Fruit fly (Drosophila melanogaster) whole organism, embryonic: ENCODE data around the gene nesd.

Source experiments
- Aef1 ChIP-seq: fragments of 200-800 bp; sonication (Bioruptor generic); IDR thresholded peaks from 3 replicates; pipeline ENCODE4 v1.3.6; 2022; ENCODE audit warnings: missing biosample characterization, missing genetic modification characterization
- B-H1 ChIP-seq: fragments of 200-800 bp; sonication (Bioruptor generic); IDR thresholded peaks from 3 replicates; pipeline ENCODE4 v1.3.6; 2022; ENCODE audit warnings: missing biosample characterization, missing genetic modification characterization
- CG10543 ChIP-seq: fragments of 200-800 bp; sonication (Bioruptor generic); optimal IDR thresholded peaks from 3 replicates; lab custom pipeline; 2017; ENCODE audit warnings: missing biosample characterization, mild to moderate bottlenecking, missing genetic modification characterization, moderate library complexity
- CG11723 ChIP-seq: fragments of 200-800 bp; sonication (Bioruptor generic); optimal IDR thresholded peaks from 2 replicates; lab custom pipeline; 2017; ENCODE audit warnings: missing biosample characterization, mild to moderate bottlenecking, missing genetic modification characterization
- CG12071 ChIP-seq: fragments of 200-800 bp; sonication (Bioruptor generic); optimal IDR thresholded peaks from 3 replicates; lab custom pipeline; 2018; ENCODE audit warnings: missing biosample characterization, mild to moderate bottlenecking, missing genetic modification characterization
- CG13296 ChIP-seq: fragments of 200-800 bp; sonication (Bioruptor generic); optimal IDR thresholded peaks from 3 replicates; lab custom pipeline; 2018; ENCODE audit warnings: missing biosample characterization, mild to moderate bottlenecking, missing genetic modification characterization
- CG13424 ChIP-seq: fragments of 200-800 bp; sonication (Bioruptor generic); optimal IDR thresholded peaks from 2 replicates; lab custom pipeline; 2019; ENCODE audit warnings: missing biosample characterization, mild to moderate bottlenecking, missing genetic modification characterization, moderate library complexity
- CG13894 ChIP-seq: fragments of 200-800 bp; sonication (Bioruptor generic); optimal IDR thresholded peaks from 3 replicates; lab custom pipeline; 2018; ENCODE audit warnings: missing biosample characterization, mild to moderate bottlenecking, missing genetic modification characterization, moderate library complexity
- CG14667 ChIP-seq: fragments of 200-800 bp; sonication (Bioruptor generic); IDR thresholded peaks from 2 replicates; pipeline ENCODE4 v1.3.6; 2022; ENCODE audit warnings: missing biosample characterization, missing genetic modification characterization
- CG14860 ChIP-seq: fragments of 200-800 bp; sonication (Bioruptor generic); IDR thresholded peaks from 3 replicates; pipeline ENCODE4 v1.3.6; 2022; ENCODE audit warnings: missing biosample characterization, missing genetic modification characterization; ENCODE audit not compliant: partially characterized antibody
- CG4617 ChIP-seq: fragments of 200-800 bp; sonication (Bioruptor generic); optimal IDR thresholded peaks from 3 replicates; lab custom pipeline; 2016; ENCODE audit warnings: missing biosample characterization, missing genetic modification characterization, borderline replicate concordance
- CG5180 ChIP-seq: fragments of 200-800 bp; sonication (Bioruptor generic); optimal IDR thresholded peaks from 3 replicates; lab custom pipeline; 2017; ENCODE audit warnings: missing biosample characterization, missing genetic modification characterization, mild to moderate bottlenecking, moderate library complexity, missing genetic modification reagents
- CG6854 ChIP-seq: fragments of 200-800 bp; sonication (Bioruptor generic); optimal IDR thresholded peaks from 3 replicates; lab custom pipeline; 2017; ENCODE audit warnings: missing biosample characterization, mild to moderate bottlenecking, missing genetic modification characterization
- CG7745 ChIP-seq: fragments of 200-800 bp; sonication (Bioruptor generic); optimal IDR thresholded peaks from 2 replicates; lab custom pipeline; 2018; ENCODE audit warnings: missing biosample characterization, mild to moderate bottlenecking, missing genetic modification characterization, moderate library complexity
- CG8089 ChIP-seq: fragments of 200-800 bp; sonication (Bioruptor generic); optimal IDR thresholded peaks from 3 replicates; lab custom pipeline; 2016; ENCODE audit warnings: missing biosample characterization, missing genetic modification characterization
- CG8388 ChIP-seq: fragments of 200-800 bp; sonication (Bioruptor generic); optimal IDR thresholded peaks from 2 replicates; lab custom pipeline; 2019; ENCODE audit warnings: missing biosample characterization, mild to moderate bottlenecking, missing genetic modification characterization, moderate library complexity
- CG8478 ChIP-seq: fragments of >200 bp; optimal IDR thresholded peaks from 2 replicates; lab custom pipeline; 2018
- Camta ChIP-seq: fragments of 200-800 bp; sonication (Bioruptor generic); optimal IDR thresholded peaks from 2 replicates; lab custom pipeline; 2016; ENCODE audit warnings: missing biosample characterization, missing genetic modification characterization
- D19B ChIP-seq: fragments of 200-800 bp; sonication (Bioruptor generic); optimal IDR thresholded peaks from 2 replicates; lab custom pipeline; 2017; ENCODE audit warnings: missing biosample characterization, mild to moderate bottlenecking, missing genetic modification characterization
- Dll ChIP-seq: fragments of 200-800 bp; sonication (Bioruptor generic); IDR thresholded peaks from 4 replicates; pipeline ENCODE4 v1.3.6; 2022; ENCODE audit warnings: missing biosample characterization, missing genetic modification characterization; ENCODE audit not compliant: partially characterized antibody
- Doc2 ChIP-seq: fragments of 200-800 bp; sonication (Bioruptor generic); IDR thresholded peaks from 2 replicates; pipeline ENCODE4 v1.3.6; 2022; ENCODE audit warnings: missing biosample characterization, missing genetic modification characterization
- E2f2 ChIP-seq: fragments of 200-800 bp; sonication (Bioruptor generic); IDR thresholded peaks from 2 replicates; pipeline ENCODE4 v1.3.6; 2022; ENCODE audit warnings: missing biosample characterization, missing genetic modification characterization
- Ets97D ChIP-seq: fragments of 200-800 bp; sonication (Bioruptor generic); optimal IDR thresholded peaks from 3 replicates; lab custom pipeline; 2016; ENCODE audit warnings: missing biosample characterization, missing genetic modification characterization
- GATAe ChIP-seq: fragments of 200-800 bp; sonication (Bioruptor generic); conservative IDR thresholded peaks from 2 replicates; pipeline ENCODE4 v1.3.6; 2022; ENCODE audit warnings: missing biosample characterization, missing genetic modification characterization
- Gug ChIP-seq: fragments of 200-800 bp; sonication (Bioruptor generic); IDR thresholded peaks from 4 replicates; pipeline ENCODE4 v1.3.6; 2022; ENCODE audit warnings: missing biosample characterization, missing genetic modification characterization
- H15 ChIP-seq: fragments of 200-800 bp; sonication (Bioruptor generic); IDR thresholded peaks from 3 replicates; pipeline ENCODE4 v1.3.6; 2022; ENCODE audit warnings: missing biosample characterization, missing genetic modification characterization
- Hand ChIP-seq: fragments of 200-800 bp; sonication (Bioruptor generic); optimal IDR thresholded peaks from 2 replicates; lab custom pipeline; 2017; ENCODE audit warnings: mild to moderate bottlenecking, missing biosample characterization, missing genetic modification reagents, missing genetic modification characterization
- Pdp1 ChIP-seq, 2 experiments: fragments of 200-800 bp; sonication (Bioruptor generic); optimal IDR thresholded peaks; 3 replicates each; lab custom pipeline; 2016; ENCODE audit warnings: missing biosample characterization in 2 of 2, missing genetic modification characterization in 2 of 2, mild to moderate bottlenecking in 1 of 2, moderate library complexity in 1 of 2
- Side ChIP-seq: fragments of 200-800 bp; sonication (Bioruptor generic); optimal IDR thresholded peaks from 2 replicates; lab custom pipeline; 2016; ENCODE audit warnings: missing biosample characterization, missing genetic modification characterization
- Tbp ChIP-seq: fragments of >200 bp; optimal IDR thresholded peaks from 2 replicates; lab custom pipeline; 2018; ENCODE audit warnings: missing biosample characterization, missing genetic modification characterization
- Xrp1 ChIP-seq: fragments of 200-800 bp; sonication (Bioruptor generic); IDR thresholded peaks from 2 replicates; pipeline ENCODE4 v1.3.6; 2022; ENCODE audit warnings: missing biosample characterization, missing genetic modification characterization
- ato ChIP-seq: fragments of 200-800 bp; sonication (Bioruptor generic); IDR thresholded peaks from 2 replicates; pipeline ENCODE4 v1.3.6; 2022; ENCODE audit warnings: missing biosample characterization, missing genetic modification characterization; ENCODE audit not compliant: partially characterized antibody
- chif ChIP-seq, 2 experiments: fragments of 200-800 bp; sonication (Bioruptor generic); optimal IDR thresholded peaks; 3 replicates each; lab custom pipeline; 2016; ENCODE audit warnings: missing biosample characterization in 2 of 2, missing genetic modification characterization in 2 of 2
- fd64A ChIP-seq: fragments of 200-800 bp; sonication (Bioruptor generic); optimal IDR thresholded peaks from 3 replicates; lab custom pipeline; 2018; ENCODE audit warnings: missing biosample characterization, mild to moderate bottlenecking, missing genetic modification characterization
- grn ChIP-seq: fragments of 200-800 bp; sonication (Bioruptor generic); optimal IDR thresholded peaks from 3 replicates; lab custom pipeline; 2017; ENCODE audit warnings: missing biosample characterization, missing genetic modification characterization
- lov ChIP-seq, 2 experiments: fragments of 200-800 bp in 1 of 2; fragments of >200 bp in 1 of 2; sonication (Bioruptor generic) in 1 of 2; IDR thresholded peaks in 1 of 2; optimal IDR thresholded peaks in 1 of 2; 2 replicates in 1 of 2; 3 replicates in 1 of 2; pipeline versions ENCODE4 v1.3.6 to Lab custom; 2017 to 2022; ENCODE audit warnings: missing biosample characterization in 1 of 2, missing genetic modification characterization in 1 of 2
- maf-S ChIP-seq: fragments of 200-800 bp; sonication (Bioruptor generic); optimal IDR thresholded peaks from 2 replicates; lab custom pipeline; 2016; ENCODE audit warnings: missing biosample characterization, missing genetic modification characterization
- salm ChIP-seq: fragments of 200-800 bp; sonication (Bioruptor generic); optimal IDR thresholded peaks from 2 replicates; lab custom pipeline; 2018; ENCODE audit warnings: missing biosample characterization, mild to moderate bottlenecking, missing genetic modification characterization
- sd ChIP-seq: fragments of 200-800 bp; sonication (Bioruptor generic); optimal IDR thresholded peaks from 3 replicates; lab custom pipeline; 2018; ENCODE audit warnings: missing biosample characterization, mild to moderate bottlenecking, missing genetic modification characterization, moderate library complexity
- sens ChIP-seq: fragments of 200-800 bp; sonication (Bioruptor generic); peaks from one replicate; lab custom pipeline; 2016; ENCODE audit warnings: missing biosample characterization, missing genetic modification characterization
- stc ChIP-seq: fragments of 200-800 bp; sonication (Bioruptor generic); IDR thresholded peaks from 2 replicates; pipeline ENCODE4 v1.3.6; 2022; ENCODE audit warnings: missing biosample characterization, missing genetic modification characterization
- sug ChIP-seq: fragments of 200-800 bp; optimal IDR thresholded peaks from 2 replicates; lab custom pipeline; 2019; ENCODE audit warnings: missing biosample characterization, mild to moderate bottlenecking, missing genetic modification characterization, moderate library complexity
- tll ChIP-seq, 2 experiments: fragments of 200-800 bp in 1 of 2; fragments of >200 bp in 1 of 2; sonication (Bioruptor generic) in 1 of 2; optimal IDR thresholded peaks; 2 replicates each; lab custom pipeline; 2017 to 2019; ENCODE audit warnings: missing biosample characterization in 2 of 2, missing genetic modification characterization in 2 of 2, mild to moderate bottlenecking in 1 of 2, moderate library complexity in 1 of 2
- vnd ChIP-seq: fragments of 200-800 bp; sonication (Bioruptor generic); IDR thresholded peaks from 3 replicates; pipeline ENCODE4 v1.3.6; 2022; ENCODE audit warnings: missing biosample characterization, missing genetic modification characterization; ENCODE audit not compliant: partially characterized antibody
- zfh2 ChIP-seq: fragments of 200-800 bp; sonication (Bioruptor generic); optimal IDR thresholded peaks from 2 replicates; lab custom pipeline; 2016; ENCODE audit warnings: missing biosample characterization, missing genetic modification characterization

The nesd gene

DNA sequence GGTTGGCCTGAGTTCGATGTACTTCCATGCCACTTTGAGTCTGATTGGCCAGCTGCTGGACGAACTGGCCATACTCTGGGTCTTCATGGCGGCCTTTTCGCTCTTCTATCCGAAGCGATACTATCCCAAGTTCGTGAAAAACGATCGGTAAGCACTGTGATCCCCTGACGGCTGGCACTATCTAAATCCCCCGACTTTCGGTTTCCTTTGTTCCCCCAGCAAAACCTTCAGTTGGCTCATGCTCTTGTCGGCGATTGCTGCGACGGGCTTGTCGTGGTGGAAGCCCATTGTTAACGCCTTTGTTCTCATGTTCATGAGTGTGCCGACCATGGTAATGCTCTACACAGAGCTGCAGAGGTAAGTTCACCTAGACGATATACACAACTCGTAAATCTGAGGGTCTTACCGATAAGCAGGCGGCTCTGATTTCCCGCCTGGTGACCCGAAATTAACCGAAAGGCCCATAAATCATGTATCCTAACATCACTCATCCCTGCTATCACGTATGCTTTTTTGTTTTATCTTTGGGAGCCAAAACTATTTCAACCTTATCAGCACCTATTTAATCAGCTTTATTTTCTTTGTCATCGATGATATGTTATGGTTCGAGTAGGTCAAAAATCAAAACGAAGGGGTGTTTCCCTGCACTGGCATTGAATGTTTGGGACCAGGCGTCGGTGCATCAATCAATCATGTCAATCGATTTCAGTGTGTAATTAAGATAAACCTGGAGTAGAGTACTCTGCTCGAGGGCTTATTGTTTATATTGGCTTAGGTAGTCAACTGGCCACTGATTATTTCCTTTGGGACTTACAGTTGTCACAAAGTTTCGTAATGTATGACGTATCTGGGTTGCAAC, 24.4 kb upstream of the nesd start (continued):
- no peak for TF ChIP-seq CG8388 (GFP tag; lab: Kevin White, UChicago)
- no peak for TF ChIP-seq Ets97D (GFP tag; lab: Kevin White, UChicago)
- TF ChIP-seq ato (GFP tag; lab: Robert Waterston, UW): no peak
- no peak for TF ChIP-seq CG11723
- TF ChIP-seq Pdp1 (GFP tag; optimal IDR thresholded peaks at IDR 0.05; lab: Kevin White, UChicago): peak in 1 of 2 experiments; percentile 45
- peak; percentile 33 for TF ChIP-seq sd (tag; lab: Kevin White, UChicago)
- peak; percentile 12 for TF ChIP-seq fd64A (GFP tag; lab: Kevin White, UChicago)
- TF ChIP-seq Hand (GFP tag; lab: Kevin White, UChicago): no peak
- TF ChIP-seq Tbp (GFP tag; lab: Kevin White, UChicago): no peak
- no peak for TF ChIP-seq lov (optimal IDR thresholded peaks at IDR 0.05; lab: Kevin White, UChicago)
- TF ChIP-seq lov (GFP tag; IDR thresholded peaks at IDR 0.05; lab: Robert Waterston, UW): no peak
- TF ChIP-seq CG14860 (GFP tag; lab: Robert Waterston, UW): no peak
- peak; percentile 13 for TF ChIP-seq CG10543 (GFP tag; lab: Kevin White, UChicago)
- TF ChIP-seq Dll (GFP tag; lab: Robert Waterston, UW): no peak
- no peak for TF ChIP-seq CG4617 (GFP tag; lab: Kevin White, UChicago)
- TF ChIP-seq sug: peak; percentile 36
- TF ChIP-seq vnd: peak; percentile 47; the same call in 1 of the 3 replicates
- TF ChIP-seq CG13296 (GFP tag; lab: Kevin White, UChicago): peak; percentile 21
- TF ChIP-seq salm (tag; lab: Kevin White, UChicago): peak; percentile 42
- TF ChIP-seq CG13894 (tag; lab: Kevin White, UChicago): peak; percentile 50
- no peak for TF ChIP-seq D19B
- TF ChIP-seq maf-S: no peak
- TF ChIP-seq H15: no peak
- TF ChIP-seq tll (GFP tag; optimal IDR thresholded peaks at IDR 0.05; lab: Kevin White, UChicago): peak in 1 of 2 experiments; percentile 46
- TF ChIP-seq CG13424 (tag; lab: Kevin White, UChicago): no peak
- TF ChIP-seq CG7745 (tag; lab: Kevin White, UChicago): peak; percentile 49
- no peak for TF ChIP-seq zfh2 (GFP tag; lab: Kevin White, UChicago)
- TF ChIP-seq Aef1 (GFP tag; lab: Robert Waterston, UW): no peak
- TF ChIP-seq Xrp1 (GFP tag; lab: Robert Waterston, UW): no peak
- TF ChIP-seq chif (GFP tag; optimal IDR thresholded peaks at IDR 0.05; lab: Kevin White, UChicago): no peak
- TF ChIP-seq E2f2 (GFP tag; lab: Robert Waterston, UW): no peak
- TF ChIP-seq Camta (GFP tag; lab: Kevin White, UChicago): no peak
- peak; percentile 75 for TF ChIP-seq sens (GFP tag; lab: Kevin White, UChicago)
- TF ChIP-seq GATAe: 0 out of 2 replicates have a peak, but pooled peaks have one; percentile 19
- no peak for TF ChIP-seq Side (GFP tag; lab: Kevin White, UChicago)
- peak; percentile 2 for TF ChIP-seq CG8478
- no peak for TF ChIP-seq CG6854 (GFP tag; lab: Kevin White, UChicago)
- no peak for TF ChIP-seq CG12071
- TF ChIP-seq CG8089 (GFP tag; lab: Kevin White, UChicago): no peak
- no peak for TF ChIP-seq stc (GFP tag; lab: Robert Waterston, UW)
- TF ChIP-seq grn (GFP tag; lab: Kevin White, UChicago): peak; percentile 95
- TF ChIP-seq B-H1 (GFP tag; lab: Robert Waterston, UW): no peak
- no peak for TF ChIP-seq Doc2 (GFP tag; lab: Robert Waterston, UW)
- no peak for TF ChIP-seq CG14667 (GFP tag; lab: Robert Waterston, UW)
- peak; percentile 36 for TF ChIP-seq CG5180
- TF ChIP-seq Gug (GFP tag; lab: Robert Waterston, UW): no peak
- TF ChIP-seq, all 482 proteins: peak for 38
